Worm (Caenorhabditis elegans) whole organism, L4/young adult: ENCODE measurements around the gene npl-4.2.

Experiments
- dao-5 ChIP-seq: sonication (generic microtip); optimal IDR thresholded peaks from 2 replicates; lab custom pipeline; 2016; ENCODE audit warnings: missing genotype, missing genetic modification characterization, moderate library complexity, missing compliant biosample characterization
- him-1 ChIP-seq: sonication (generic microtip); optimal IDR thresholded peaks from 2 replicates; lab custom pipeline; 2016; ENCODE audit warnings: missing genotype, missing genetic modification reagents, missing genetic modification characterization, missing compliant biosample characterization

- TF ChIP-seq dao-5 (no peak), him-1 (tag; lab: Kevin White, UChicago) (no peak)
These were observed 40.4 kb upstream of the npl-4.2 start, which contains the start of gene T25E4.2 for ce11 chrII:5582309-5582708.
